Fruit fly (Drosophila melanogaster): Measurements from ENCODE around the gene Ucp4C.

dm6 chr2L:5969559-5969958, 1.2 kb downstream of the Ucp4C start, which contains the start of gene Ucp4B:
- TF ChIP-seq CG14711 (tag; optimal IDR thresholded peaks at IDR 0.05) (no peak), CG7101 (tag; optimal IDR thresholded peaks at IDR 0.05) (no peak), kay (GFP tag; ENCODE audit: borderline replicate concordance) (no peak), Crg-1 (GFP tag; optimal IDR thresholded peaks at IDR 0.05) (no peak), tj (GFP tag; optimal IDR thresholded peaks at IDR 0.05) (no peak), CG33017 (tag; optimal IDR thresholded peaks at IDR 0.05) (no peak), CG12768 (GFP tag; optimal IDR thresholded peaks at IDR 0.05) (no peak), Mnt (GFP tag; optimal IDR thresholded peaks at IDR 0.05) (no peak), Hr96 (GFP tag; optimal IDR thresholded peaks at IDR 0.05) (no peak), cic (GFP tag; optimal IDR thresholded peaks at IDR 0.05) (no peak)
